Fruit fly (Drosophila melanogaster): Measurements from ENCODE around the gene CG10943.
A peak's percentile ranks its signal among the peaks of the same experiment; 100 is the strongest.

CG10943 gene

DNA sequence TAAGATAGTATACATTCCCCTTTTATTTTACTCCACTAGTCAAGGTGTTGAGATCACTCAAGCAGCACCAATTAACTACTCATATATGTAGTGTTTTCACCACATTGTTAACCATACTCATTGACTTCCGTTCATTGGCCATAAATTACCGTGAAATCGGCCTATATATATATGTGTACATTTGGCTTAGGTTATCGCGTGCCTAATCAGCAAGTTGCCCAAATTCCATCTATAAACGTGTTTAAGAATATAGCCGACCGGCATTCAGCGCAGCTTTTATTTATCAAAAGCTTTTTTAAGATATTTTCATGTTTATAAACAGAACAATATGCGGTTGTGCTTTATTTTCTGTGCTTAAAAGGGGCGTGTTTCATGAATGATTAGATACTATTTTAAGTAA lies 34.2 kb downstream of the CG10943 start:
- TF ChIP-seq h (GFP tag; optimal IDR thresholded peaks at IDR 0.05), result no peak
- TF ChIP-seq CG32264 (GFP tag; optimal IDR thresholded peaks at IDR 0.05), result no peak
- no peak for TF ChIP-seq Rel (GFP tag; optimal IDR thresholded peaks at IDR 0.05)
- no peak for TF ChIP-seq Rel (tag; optimal IDR thresholded peaks at IDR 0.05)
- TF ChIP-seq Hr83 (GFP tag; optimal IDR thresholded peaks at IDR 0.05; ENCODE audit: poor library complexity, severe bottlenecking), result no peak
- TF ChIP-seq br (GFP tag; optimal IDR thresholded peaks at IDR 0.05), result no peak
- TF ChIP-seq foxo (GFP tag; optimal IDR thresholded peaks at IDR 0.05), result no peak
- no peak for TF ChIP-seq GATAd (GFP tag; optimal IDR thresholded peaks at IDR 0.05)
- no peak for TF ChIP-seq jim (GFP tag; optimal IDR thresholded peaks at IDR 0.05)
- no peak for TF ChIP-seq brk (GFP tag; optimal IDR thresholded peaks at IDR 0.05)
- TF ChIP-seq Sp1 (GFP tag; optimal IDR thresholded peaks at IDR 0.05), result no peak
- no peak for TF ChIP-seq Abd-B (GFP tag; optimal IDR thresholded peaks at IDR 0.05)
- TF ChIP-seq CG9705 (GFP tag; optimal IDR thresholded peaks at IDR 0.05), result no peak

DNA sequence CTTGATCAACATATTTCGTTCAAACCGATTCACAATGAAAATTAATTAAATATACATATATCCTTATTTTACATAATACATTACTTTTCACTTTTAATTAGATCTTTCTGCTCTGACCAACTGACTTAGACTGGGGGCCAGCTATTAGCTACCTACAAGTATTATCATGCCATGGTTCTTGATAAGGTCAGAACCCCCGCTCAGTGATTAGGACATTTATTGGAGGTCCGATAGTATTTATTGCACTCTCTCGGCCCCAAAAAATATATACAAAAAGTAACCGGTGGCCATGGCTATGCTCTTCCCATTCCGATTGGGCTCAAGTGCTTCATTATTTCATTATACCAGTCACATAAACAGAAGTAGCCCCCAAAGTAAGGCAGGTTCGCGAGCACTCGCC lies 35.0 kb downstream of the CG10943 start:
- TF ChIP-seq CG32264 (GFP tag; optimal IDR thresholded peaks at IDR 0.05) (no peak), dl (GFP tag; optimal IDR thresholded peaks at IDR 0.05; ENCODE audit: insufficient read depth in 1 of 2, partially characterized antibody in 2 of 2) (no peak), br (GFP tag; optimal IDR thresholded peaks at IDR 0.05) (no peak), OdsH (GFP tag; optimal IDR thresholded peaks at IDR 0.05) (no peak)

DNA sequence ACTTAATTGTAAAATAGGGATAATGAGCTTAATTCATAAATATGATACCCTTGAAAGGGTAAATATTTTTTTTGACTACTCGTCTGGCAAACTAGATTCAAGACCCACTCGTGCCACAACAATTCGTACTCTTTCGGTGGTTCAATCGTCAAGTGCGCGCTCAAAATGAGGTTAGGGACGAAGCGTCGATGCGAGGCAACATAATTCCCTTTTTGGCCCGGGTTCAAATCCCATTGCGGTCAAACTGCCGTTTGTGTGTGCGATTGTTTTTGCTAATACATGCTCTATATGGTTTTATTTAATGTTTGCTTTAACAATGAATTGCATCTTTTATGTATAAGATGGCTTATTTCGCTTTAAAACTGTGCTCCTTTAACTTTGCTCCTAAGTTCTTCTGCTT lies 47.0 kb downstream of the CG10943 start:
- TF ChIP-seq foxo (GFP tag; optimal IDR thresholded peaks at IDR 0.05) (no peak), dmrt93B (GFP tag; optimal IDR thresholded peaks at IDR 0.05) (no peak), GATAd (GFP tag; optimal IDR thresholded peaks at IDR 0.05) (no peak), CrebA (GFP tag; optimal IDR thresholded peaks at IDR 0.05; ENCODE audit: borderline replicate concordance) (no peak), rgr (GFP tag; optimal IDR thresholded peaks at IDR 0.05) (no peak), CG9705 (GFP tag; optimal IDR thresholded peaks at IDR 0.05) (no peak), usp (GFP tag; optimal IDR thresholded peaks at IDR 0.05) (no peak), Myc (optimal IDR thresholded peaks at IDR 0.05) (no peak), OdsH (GFP tag; optimal IDR thresholded peaks at IDR 0.05) (no peak), CG32264 (GFP tag; optimal IDR thresholded peaks at IDR 0.05) (no peak), br (GFP tag; optimal IDR thresholded peaks at IDR 0.05) (no peak), fru (GFP tag; optimal IDR thresholded peaks at IDR 0.05) (no peak), N (GFP tag; optimal IDR thresholded peaks at IDR 0.05) (no peak), Mio (GFP tag; optimal IDR thresholded peaks at IDR 0.05) (no peak), brk (GFP tag; optimal IDR thresholded peaks at IDR 0.05) (no peak), lola (GFP tag; optimal IDR thresholded peaks at IDR 0.05) (no peak)

DNA sequence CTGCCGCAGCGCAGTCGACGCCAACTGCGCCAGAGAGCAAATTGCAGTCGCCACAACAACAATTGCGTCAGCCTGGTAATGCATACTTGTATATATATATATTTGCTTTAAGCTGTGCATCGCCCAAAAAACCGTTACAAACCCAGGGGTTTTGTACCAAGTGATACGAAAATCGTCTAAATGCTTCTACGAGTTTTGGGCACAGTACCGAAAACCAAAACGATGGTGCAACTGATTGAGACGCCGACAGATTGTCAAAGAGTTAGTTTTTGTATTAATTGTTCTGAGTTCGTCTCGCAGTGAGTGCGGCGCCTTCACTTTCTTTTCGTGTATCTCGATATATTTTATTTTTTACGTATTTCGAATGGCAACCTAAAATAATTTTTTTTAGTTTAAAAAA lies 47.9 kb downstream of the CG10943 start:
- no peak for TF ChIP-seq rgr (GFP tag; optimal IDR thresholded peaks at IDR 0.05)
- no peak for TF ChIP-seq woc (GFP tag; optimal IDR thresholded peaks at IDR 0.05)
- no peak for TF ChIP-seq foxo (GFP tag; optimal IDR thresholded peaks at IDR 0.05)
- TF ChIP-seq lola (GFP tag; optimal IDR thresholded peaks at IDR 0.05), result no peak
- TF ChIP-seq Dif (GFP tag; optimal IDR thresholded peaks at IDR 0.05; ENCODE audit: partially characterized antibody), result peak; percentile 34
- TF ChIP-seq Mio (GFP tag; optimal IDR thresholded peaks at IDR 0.05), result no peak
- no peak for TF ChIP-seq Abd-B (GFP tag; optimal IDR thresholded peaks at IDR 0.05)
- TF ChIP-seq N (GFP tag; optimal IDR thresholded peaks at IDR 0.05), result no peak

DNA sequence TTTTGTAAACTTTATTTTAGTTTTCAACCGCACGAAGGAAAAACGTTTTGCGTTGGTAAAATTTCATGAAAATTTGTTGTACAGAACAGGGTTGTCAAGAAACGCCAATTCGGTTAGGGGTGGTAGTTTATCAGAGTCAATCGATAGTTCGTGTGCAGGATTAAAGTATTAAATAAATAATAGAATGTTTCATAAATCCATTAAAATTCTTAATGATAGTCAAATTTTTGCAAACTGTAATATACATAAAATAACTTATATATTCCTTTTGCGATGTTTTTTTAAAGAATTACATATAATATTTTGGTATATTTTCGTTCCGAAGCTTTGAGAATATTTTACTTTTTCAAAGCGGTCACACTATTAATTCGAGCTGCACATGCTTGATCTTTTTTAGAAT lies 48.8 kb downstream of the CG10943 start, which contains the start of the genes Sf3a2 and CG42588:
TSS of gene Sf3a2 (minus strand) at position 113 of the 400 bp plus-strand sequence.
TSS of gene CG42588 (plus strand) at position 348 of the 400 bp plus-strand sequence.
- TF ChIP-seq pan (optimal IDR thresholded peaks at IDR 0.05) (no peak), N (GFP tag; optimal IDR thresholded peaks at IDR 0.05) (no peak), Dif (GFP tag; optimal IDR thresholded peaks at IDR 0.05; ENCODE audit: partially characterized antibody) (no peak), ey (GFP tag; optimal IDR thresholded peaks at IDR 0.05) (peak; percentile 38), Sp1 (GFP tag; optimal IDR thresholded peaks at IDR 0.05) (no peak), rgr (GFP tag; optimal IDR thresholded peaks at IDR 0.05) (no peak), dsf (GFP tag; optimal IDR thresholded peaks at IDR 0.05; ENCODE audit: borderline replicate concordance) (peak; percentile 15), lola (GFP tag; optimal IDR thresholded peaks at IDR 0.05) (no peak), tai (GFP tag; optimal IDR thresholded peaks at IDR 0.05) (no peak), CG9705 (GFP tag; optimal IDR thresholded peaks at IDR 0.05) (peak; percentile 29), woc (GFP tag; optimal IDR thresholded peaks at IDR 0.05) (peak; percentile 52), br (GFP tag; optimal IDR thresholded peaks at IDR 0.05) (no peak), h (GFP tag; optimal IDR thresholded peaks at IDR 0.05) (no peak), Abd-B (GFP tag; optimal IDR thresholded peaks at IDR 0.05) (no peak), psq (GFP tag; optimal IDR thresholded peaks at IDR 0.05) (peak; percentile 56), Jra (GFP tag; optimal IDR thresholded peaks at IDR 0.05) (no peak), CrebA (GFP tag; optimal IDR thresholded peaks at IDR 0.05; ENCODE audit: borderline replicate concordance) (no peak), Hr83 (GFP tag; optimal IDR thresholded peaks at IDR 0.05; ENCODE audit: poor library complexity, severe bottlenecking) (peak; percentile 72), jim (GFP tag; optimal IDR thresholded peaks at IDR 0.05) (no peak), Vsx2 (GFP tag; optimal IDR thresholded peaks at IDR 0.05; ENCODE audit: partially characterized antibody) (no peak), foxo (GFP tag; optimal IDR thresholded peaks at IDR 0.05) (peak in 1 of 2 experiments; percentile 63), dmrt93B (GFP tag; optimal IDR thresholded peaks at IDR 0.05) (no peak), Rel (GFP tag; optimal IDR thresholded peaks at IDR 0.05) (no peak), Rel (tag; optimal IDR thresholded peaks at IDR 0.05) (peak; percentile 31), Myc (optimal IDR thresholded peaks at IDR 0.05) (no peak), brk (GFP tag; optimal IDR thresholded peaks at IDR 0.05) (no peak), Hnf4 (GFP tag; optimal IDR thresholded peaks at IDR 0.05) (no peak), fru (GFP tag; optimal IDR thresholded peaks at IDR 0.05) (no peak), sage (GFP tag; optimal IDR thresholded peaks at IDR 0.05) (no peak), dl (GFP tag; optimal IDR thresholded peaks at IDR 0.05; ENCODE audit: insufficient read depth in 1 of 2, partially characterized antibody in 2 of 2) (no peak), GATAd (GFP tag; optimal IDR thresholded peaks at IDR 0.05) (peak; percentile 11), HLH106 (tag; optimal IDR thresholded peaks at IDR 0.05) (peak; percentile 75), sv (GFP tag; optimal IDR thresholded peaks at IDR 0.05) (peak; percentile 58), Dfd (GFP tag; optimal IDR thresholded peaks at IDR 0.05) (no peak)
